Worm (Caenorhabditis elegans): ENCODE measurements around the gene F10D2.8.

DNA sequence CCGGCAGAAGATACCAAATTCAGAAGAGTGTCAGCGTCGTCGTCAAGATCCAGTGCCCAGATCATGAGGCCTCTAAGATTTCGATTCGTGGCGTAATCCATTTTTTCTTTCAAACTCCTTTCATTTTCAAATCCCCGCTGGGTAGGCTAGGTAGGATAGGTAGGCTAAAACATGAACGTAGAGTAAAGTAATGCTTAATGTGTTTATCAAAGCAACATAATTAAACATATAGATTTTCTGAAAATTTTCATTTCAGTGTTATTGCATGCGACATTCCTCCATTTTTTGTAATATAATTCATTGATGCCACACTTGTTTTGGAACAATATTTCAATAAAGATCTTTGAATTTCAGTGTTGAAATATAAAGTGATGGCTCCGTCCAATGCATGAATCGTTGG lies 21.1 kb downstream of the F10D2.8 start, which contains the start of gene T01C4.8:
- TF ChIP-seq W03F9.2 (tag; optimal IDR thresholded peaks at IDR 0.05) (no peak), him-1 (tag; optimal IDR thresholded peaks at IDR 0.05) (no peak), dao-5 (tag; optimal IDR thresholded peaks at IDR 0.05) (no peak)

Measured in whole organism, L4/young adult.